Fruit fly (Drosophila melanogaster) whole organism, embryonic: ENCODE data around the gene CG14657.

Experiments
- Abd-B ChIP-seq: fragments of 200-800 bp; sonication (Bioruptor generic); optimal IDR thresholded peaks from 2 replicates; lab custom pipeline; 2018; ENCODE audit warnings: missing biosample characterization, mild to moderate bottlenecking, missing genetic modification characterization, moderate library complexity
- CG10321 ChIP-seq: fragments of 200-800 bp; sonication (Bioruptor generic); IDR thresholded peaks from 2 replicates; pipeline ENCODE4 v1.3.6; 2022; ENCODE audit warnings: missing biosample characterization, missing genetic modification characterization
- CG11398 ChIP-seq: fragments of 200-800 bp; sonication (Bioruptor generic); optimal IDR thresholded peaks from 2 replicates; lab custom pipeline; 2016; ENCODE audit warnings: missing biosample characterization, missing genetic modification characterization
- CG11696 ChIP-seq: fragments of 200-800 bp; sonication (Bioruptor generic); IDR thresholded peaks from 2 replicates; pipeline ENCODE4 v1.3.6; 2022; ENCODE audit warnings: missing biosample characterization, missing genetic modification characterization
- CG13296 ChIP-seq: fragments of 200-800 bp; sonication (Bioruptor generic); optimal IDR thresholded peaks from 3 replicates; lab custom pipeline; 2018; ENCODE audit warnings: missing biosample characterization, mild to moderate bottlenecking, missing genetic modification characterization
- CG1529 ChIP-seq: fragments of 200-800 bp; sonication (Bioruptor generic); optimal IDR thresholded peaks from 3 replicates; lab custom pipeline; 2018; ENCODE audit warnings: missing biosample characterization, missing genetic modification characterization
- CG17328 ChIP-seq: fragments of 200-800 bp; sonication (Bioruptor generic); IDR thresholded peaks from 2 replicates; pipeline ENCODE4 v1.3.6; 2022; ENCODE audit warnings: missing biosample characterization, missing genetic modification characterization
- CG17912 ChIP-seq: fragments of 200-800 bp; sonication (Bioruptor generic); optimal IDR thresholded peaks from 2 replicates; lab custom pipeline; 2018; ENCODE audit warnings: missing biosample characterization, mild to moderate bottlenecking, missing genetic modification characterization
- CG18011 ChIP-seq: fragments of 200-800 bp; sonication (Bioruptor generic); optimal IDR thresholded peaks from 2 replicates; lab custom pipeline; 2017; ENCODE audit warnings: missing biosample characterization, missing genetic modification characterization, mild to moderate bottlenecking, moderate library complexity, missing genotype
- CG18599 ChIP-seq: fragments of 200-800 bp; sonication (Bioruptor generic); optimal IDR thresholded peaks from 3 replicates; lab custom pipeline; 2017; ENCODE audit warnings: missing biosample characterization, missing genetic modification characterization, mild to moderate bottlenecking, moderate library complexity, missing genetic modification reagents
- CG2199 ChIP-seq: fragments of 200-800 bp; sonication (Bioruptor generic); IDR thresholded peaks from 3 replicates; pipeline ENCODE4 v1.3.6; 2022; ENCODE audit warnings: missing biosample characterization, missing genetic modification characterization
- CG2712 ChIP-seq: fragments of 200-800 bp; optimal IDR thresholded peaks from 3 replicates; lab custom pipeline; 2019; ENCODE audit warnings: missing biosample characterization, mild to moderate bottlenecking, missing genetic modification characterization, moderate library complexity
- CG2889 ChIP-seq: fragments of 200-800 bp; sonication (Bioruptor generic); IDR thresholded peaks from 3 replicates; pipeline ENCODE4 v1.3.6; 2022; ENCODE audit warnings: missing biosample characterization, missing genetic modification characterization
- CG9797 ChIP-seq: fragments of 200-800 bp; sonication (Bioruptor generic); optimal IDR thresholded peaks from 3 replicates; lab custom pipeline; 2018; ENCODE audit warnings: missing biosample characterization, mild to moderate bottlenecking, missing genetic modification characterization
- CG9932 ChIP-seq: fragments of 200-800 bp; sonication (Bioruptor generic); IDR thresholded peaks from 2 replicates; pipeline ENCODE4 v1.3.6; 2022; ENCODE audit warnings: missing biosample characterization, missing genetic modification characterization
- CTCF ChIP-seq: fragments of 200-800 bp; sonication (Bioruptor generic); optimal IDR thresholded peaks from 2 replicates; lab custom pipeline; 2017; ENCODE audit warnings: missing biosample characterization, mild to moderate bottlenecking, missing genetic modification characterization, moderate library complexity
- Elba2 ChIP-seq: fragments of 200-800 bp; sonication (Bioruptor generic); optimal IDR thresholded peaks from 3 replicates; lab custom pipeline; 2016; ENCODE audit warnings: missing biosample characterization, missing genetic modification characterization
- Ets97D ChIP-seq: fragments of 200-800 bp; sonication (Bioruptor generic); optimal IDR thresholded peaks from 3 replicates; lab custom pipeline; 2016; ENCODE audit warnings: missing biosample characterization, missing genetic modification characterization
- HLH4C ChIP-seq: fragments of 200-800 bp; sonication (Bioruptor generic); IDR thresholded peaks from 3 replicates; pipeline ENCODE4 v1.3.6; 2022; ENCODE audit warnings: missing biosample characterization, missing genetic modification characterization; ENCODE audit not compliant: partially characterized antibody
- HmgD ChIP-seq: fragments of 200-800 bp; sonication (Bioruptor generic); optimal IDR thresholded peaks from 3 replicates; lab custom pipeline; 2016; ENCODE audit warnings: missing biosample characterization, missing genetic modification characterization
- Hr3 ChIP-seq: fragments of 200-800 bp; sonication (Bioruptor generic); optimal IDR thresholded peaks from 3 replicates; lab custom pipeline; 2016; ENCODE audit warnings: missing biosample characterization, missing genetic modification characterization
- Jarid2 ChIP-seq: fragments of 200-800 bp; sonication (Bioruptor generic); optimal IDR thresholded peaks from 3 replicates; lab custom pipeline; 2017; ENCODE audit warnings: mild to moderate bottlenecking, missing biosample characterization, missing genetic modification reagents, missing genetic modification characterization
- Meics ChIP-seq: fragments of 200-800 bp; sonication (Bioruptor generic); optimal IDR thresholded peaks from 2 replicates; lab custom pipeline; 2017; ENCODE audit warnings: missing biosample characterization, mild to moderate bottlenecking, missing genetic modification characterization
- Nf-YB ChIP-seq: fragments of 200-800 bp; sonication (Bioruptor generic); optimal IDR thresholded peaks from 3 replicates; lab custom pipeline; 2019; ENCODE audit warnings: missing biosample characterization, mild to moderate bottlenecking, missing genetic modification characterization, moderate library complexity
- Nf-YC ChIP-seq: fragments of 200-800 bp; optimal IDR thresholded peaks from 3 replicates; lab custom pipeline; 2019; ENCODE audit warnings: missing biosample characterization, mild to moderate bottlenecking, missing genetic modification characterization, moderate library complexity
- Rfx ChIP-seq: fragments of 200-800 bp; sonication (Bioruptor generic); IDR thresholded peaks from 2 replicates; pipeline ENCODE4 v1.3.6; 2022; ENCODE audit warnings: missing biosample characterization, missing genetic modification characterization
- Scr ChIP-seq: fragments of 200-800 bp; sonication (Bioruptor generic); IDR thresholded peaks from 2 replicates; pipeline ENCODE4 v1.3.6; 2022; ENCODE audit warnings: missing biosample characterization, missing genetic modification characterization; ENCODE audit not compliant: partially characterized antibody
- ab ChIP-seq: fragments of 200-800 bp; sonication (Bioruptor generic); optimal IDR thresholded peaks from 2 replicates; lab custom pipeline; 2016; ENCODE audit warnings: missing biosample characterization, missing genetic modification characterization
- az2 ChIP-seq: fragments of 200-800 bp; sonication (Bioruptor generic); optimal IDR thresholded peaks from 3 replicates; lab custom pipeline; 2016; ENCODE audit warnings: missing biosample characterization, missing genetic modification characterization
- cato ChIP-seq: fragments of 200-800 bp; sonication (Bioruptor generic); optimal IDR thresholded peaks from 2 replicates; lab custom pipeline; 2016; ENCODE audit warnings: missing biosample characterization, missing genetic modification characterization, borderline replicate concordance
- chinmo ChIP-seq: fragments of 200-800 bp; sonication (Bioruptor generic); IDR thresholded peaks from 4 replicates; pipeline ENCODE4 v1.3.6; 2022; ENCODE audit warnings: missing biosample characterization, missing genetic modification characterization; ENCODE audit not compliant: partially characterized antibody
- chn ChIP-seq: fragments of 200-800 bp; sonication (Bioruptor generic); optimal IDR thresholded peaks from 2 replicates; lab custom pipeline; 2016; ENCODE audit warnings: missing biosample characterization, missing genetic modification characterization
- croc ChIP-seq: fragments of 200-800 bp; sonication (Bioruptor generic); conservative IDR thresholded peaks from 3 replicates; pipeline ENCODE4 v1.3.6; 2022; ENCODE audit warnings: missing biosample characterization, missing genetic modification characterization
- dmrt99B ChIP-seq: fragments of 200-800 bp; sonication (Bioruptor generic); optimal IDR thresholded peaks from 2 replicates; lab custom pipeline; 2018; ENCODE audit warnings: missing biosample characterization, mild to moderate bottlenecking, missing genetic modification characterization, moderate library complexity
- fd3F ChIP-seq: fragments of 200-800 bp; sonication (Bioruptor generic); optimal IDR thresholded peaks from 2 replicates; lab custom pipeline; 2018; ENCODE audit warnings: missing biosample characterization, mild to moderate bottlenecking, missing genetic modification characterization, moderate library complexity
- ftz-f1 ChIP-seq: fragments of 200-800 bp; sonication (Bioruptor generic); optimal IDR thresholded peaks from 2 replicates; lab custom pipeline; 2016; ENCODE audit warnings: missing biosample characterization, missing genetic modification characterization
- inv ChIP-seq: fragments of 200-800 bp; sonication (Bioruptor generic); IDR thresholded peaks from 2 replicates; pipeline ENCODE4 v1.3.6; 2022; ENCODE audit warnings: missing biosample characterization, missing genetic modification characterization; ENCODE audit not compliant: partially characterized antibody
- jigr1 ChIP-seq: fragments of 200-800 bp; sonication (Bioruptor generic); IDR thresholded peaks from 3 replicates; pipeline ENCODE4 v1.3.6; 2022; ENCODE audit warnings: missing biosample characterization, missing genetic modification characterization
- kah ChIP-seq: fragments of 200-800 bp; sonication (Bioruptor generic); optimal IDR thresholded peaks from 2 replicates; lab custom pipeline; 2018; ENCODE audit warnings: missing biosample characterization, mild to moderate bottlenecking, missing genetic modification characterization
- klu ChIP-seq: fragments of 200-800 bp; sonication (Bioruptor generic); IDR thresholded peaks from 2 replicates; pipeline ENCODE4 v1.3.6; 2022; ENCODE audit warnings: missing biosample characterization, missing genetic modification characterization
- lmd ChIP-seq: fragments of 200-800 bp; sonication (Bioruptor generic); IDR thresholded peaks from 2 replicates; pipeline ENCODE4 v1.3.6; 2022; ENCODE audit warnings: missing biosample characterization, missing genetic modification characterization
- pros ChIP-seq: fragments of 200-800 bp; sonication (Bioruptor generic); optimal IDR thresholded peaks from 3 replicates; lab custom pipeline; 2019; ENCODE audit warnings: missing biosample characterization, mild to moderate bottlenecking, missing genetic modification characterization, moderate library complexity
- rib ChIP-seq: fragments of 200-800 bp; sonication (Bioruptor generic); IDR thresholded peaks from 2 replicates; pipeline ENCODE4 v1.3.6; 2022; ENCODE audit warnings: missing biosample characterization, missing genetic modification characterization
- row ChIP-seq: fragments of 200-800 bp; sonication (Bioruptor generic); IDR thresholded peaks from 3 replicates; pipeline ENCODE4 v1.3.6; 2022; ENCODE audit warnings: missing biosample characterization, missing genetic modification characterization
- salm ChIP-seq: fragments of 200-800 bp; sonication (Bioruptor generic); optimal IDR thresholded peaks from 2 replicates; lab custom pipeline; 2018; ENCODE audit warnings: missing biosample characterization, mild to moderate bottlenecking, missing genetic modification characterization
- slp2 ChIP-seq: fragments of 200-800 bp; sonication (Bioruptor generic); optimal IDR thresholded peaks from 2 replicates; lab custom pipeline; 2016; ENCODE audit warnings: missing biosample characterization, missing genetic modification characterization
- sug ChIP-seq: fragments of 200-800 bp; optimal IDR thresholded peaks from 2 replicates; lab custom pipeline; 2019; ENCODE audit warnings: missing biosample characterization, mild to moderate bottlenecking, missing genetic modification characterization, moderate library complexity
- tup ChIP-seq: fragments of 200-800 bp; sonication (Bioruptor generic); optimal IDR thresholded peaks from 2 replicates; lab custom pipeline; 2016; ENCODE audit warnings: missing biosample characterization, mild to moderate bottlenecking, missing genetic modification characterization, moderate library complexity
- unc-4 ChIP-seq: fragments of 200-800 bp; sonication (Bioruptor generic); IDR thresholded peaks from 2 replicates; pipeline ENCODE4 v1.3.6; 2022; ENCODE audit warnings: missing biosample characterization, missing genetic modification characterization; ENCODE audit not compliant: partially characterized antibody
- vvl ChIP-seq: fragments of 200-800 bp; sonication (Bioruptor generic); IDR thresholded peaks from 2 replicates; pipeline ENCODE4 v1.3.6; 2022; ENCODE audit warnings: missing biosample characterization, missing genetic modification characterization
- yki ChIP-seq: fragments of >200 bp; optimal IDR thresholded peaks from 3 replicates; lab custom pipeline; 2018

The CG14657 gene

dm6 chr3R:4811936-4812534 is 9.2 kb downstream of the CG14657 start, which contains the start of the genes Hus1-like and ctrip (continued):
- TF ChIP-seq CG18599 (GFP tag; lab: Kevin White, UChicago) (peak; percentile 36), az2 (GFP tag; lab: Kevin White, UChicago) (peak; percentile 0), Nf-YB (GFP tag; lab: Kevin White, UChicago) (peak; percentile 2), cato (no peak), CG2889 (GFP tag; lab: Robert Waterston, UW) (no peak), fd3F (GFP tag; lab: Kevin White, UChicago) (no peak), CG17912 (GFP tag; lab: Kevin White, UChicago) (no peak), sug (tag; lab: Kevin White, UChicago) (peak; percentile 20), CG10321 (GFP tag; lab: Robert Waterston, UW) (no peak), lmd (GFP tag; lab: Robert Waterston, UW) (0 out of 2 replicates have a peak, but pooled peaks have one; percentile 12), croc (GFP tag; lab: Robert Waterston, UW) (no peak), chinmo (GFP tag; lab: Robert Waterston, UW) (0 out of 4 replicates have a peak, but pooled peaks have one; percentile 66), CG9797 (GFP tag; lab: Kevin White, UChicago) (peak; percentile 69), tup (GFP tag; lab: Kevin White, UChicago) (no peak), yki (lab: Kevin White, UChicago) (no peak), CG13296 (peak; percentile 31), CG9932 (GFP tag; lab: Robert Waterston, UW) (peak; percentile 46), slp2 (GFP tag; lab: Kevin White, UChicago) (no peak), pros (GFP tag; lab: Kevin White, UChicago) (no peak), Elba2 (GFP tag; lab: Kevin White, UChicago) (peak; percentile 74), Ets97D (GFP tag; lab: Kevin White, UChicago) (peak; percentile 63), Meics (GFP tag; lab: Kevin White, UChicago) (peak; percentile 22), inv (peak; percentile 37; the same call in 1 of the 2 replicates), CG2199 (0 out of 3 replicates have a peak, but pooled peaks have one; percentile 44), row (GFP tag; lab: Robert Waterston, UW) (peak; percentile 83), Rfx (GFP tag; lab: Robert Waterston, UW) (peak; percentile 64), Jarid2 (GFP tag; lab: Kevin White, UChicago) (peak; percentile 64), Abd-B (GFP tag; lab: Kevin White, UChicago) (peak; percentile 37), unc-4 (peak; percentile 58), vvl (GFP tag; lab: Robert Waterston, UW) (no peak), dmrt99B (peak; percentile 4), CG1529 (GFP tag; lab: Kevin White, UChicago) (no peak), rib (GFP tag; lab: Robert Waterston, UW) (no peak), Hr3 (GFP tag; lab: Kevin White, UChicago) (no peak), CG17328 (GFP tag; lab: Robert Waterston, UW) (0 out of 2 replicates have a peak, but pooled peaks have one; percentile 38), CG11696 (GFP tag; lab: Robert Waterston, UW) (no peak), klu (GFP tag; lab: Robert Waterston, UW) (no peak), Nf-YC (no peak), jigr1 (GFP tag; lab: Robert Waterston, UW) (no peak), kah (GFP tag; lab: Kevin White, UChicago) (no peak), salm (tag; lab: Kevin White, UChicago) (peak; percentile 2), HLH4C (GFP tag; lab: Robert Waterston, UW) (peak; percentile 66), chn (no peak), ab (GFP tag; lab: Kevin White, UChicago) (no peak), Scr (GFP tag; lab: Robert Waterston, UW) (peak; percentile 60), CG18011 (GFP tag; lab: Kevin White, UChicago) (no peak), HmgD (GFP tag; lab: Kevin White, UChicago) (no peak), ftz-f1 (GFP tag; lab: Kevin White, UChicago) (no peak), CTCF (no peak), CG2712 (peak; percentile 48), CG11398 (GFP tag; lab: Kevin White, UChicago) (no peak)
